Worm (Caenorhabditis elegans) whole organism, L1 larva: ENCODE data around the gene W09H1.4.

ENCODE experiments used
- nhr-76 ChIP-seq: sonication (generic microtip); optimal IDR thresholded peaks from 2 replicates; lab custom pipeline; 2017; ENCODE audit warnings: missing biosample characterization, missing genetic modification characterization
- ztf-4 ChIP-seq: fragments of 150-350 bp; optimal IDR thresholded peaks from 2 replicates; lab custom pipeline; 2014; ENCODE audit warnings: missing biosample characterization, missing genetic modification characterization

W09H1.4 gene

ce11 chrII:13235289-13235688 lies 52.0 kb downstream of the W09H1.4 start, which contains the start of gene flp-16:
TSS of gene flp-16 (plus strand) at chrII:13235306.
- TF ChIP-seq nhr-76 (tag; lab: Kevin White, UChicago) (no peak), ztf-4 (tag; lab: Kevin White, UChicago) (no peak)
